Worm (Caenorhabditis elegans): ENCODE data around the gene grl-12.

The grl-12 gene

DNA sequence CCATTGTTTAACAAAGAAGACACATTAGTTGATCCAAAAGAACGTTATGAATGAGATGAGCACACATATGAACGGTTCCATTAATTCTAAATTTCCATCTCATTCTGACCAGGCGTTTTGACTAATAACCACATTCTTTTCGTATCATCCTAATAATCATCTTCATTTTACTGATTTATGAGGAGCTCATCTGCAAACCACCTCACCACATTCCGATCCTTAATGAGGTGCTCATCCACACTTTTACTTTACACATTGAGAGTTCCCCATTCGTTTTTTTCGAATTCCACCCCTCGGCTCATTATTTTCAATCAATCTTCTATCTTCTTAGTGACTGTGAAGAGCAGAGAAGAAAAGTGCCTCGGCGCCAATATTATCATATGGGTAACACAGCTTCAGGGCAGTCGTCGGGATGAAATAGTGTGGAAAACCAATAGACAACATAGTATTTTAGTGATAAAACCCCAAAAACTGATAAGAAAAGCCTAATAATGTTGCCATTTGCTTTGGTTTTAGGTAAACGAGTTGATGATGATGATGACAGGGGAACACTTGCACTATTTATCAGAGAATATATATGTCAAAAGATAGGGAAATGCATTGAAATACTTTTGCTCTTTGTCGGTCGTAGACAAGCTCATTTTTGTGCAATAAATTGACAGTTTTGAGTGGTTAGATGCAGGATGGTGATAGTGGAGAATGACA lies 14.4 kb upstream of the grl-12 start:
- TF ChIP-seq F13H6.1 (tag; optimal IDR thresholded peaks at IDR 0.05) = peak; percentile 70
- no peak for TF ChIP-seq sem-4 (tag; optimal IDR thresholded peaks at IDR 0.05)
- no peak for TF ChIP-seq egl-27 (tag; optimal IDR thresholded peaks at IDR 0.05)
- no peak for TF ChIP-seq C34F6.9 (tag; optimal IDR thresholded peaks at IDR 0.05)
- TF ChIP-seq lin-11 (tag; optimal IDR thresholded peaks at IDR 0.05) = no peak
- peak; percentile 98 for TF ChIP-seq fos-1 (tag; optimal IDR thresholded peaks at IDR 0.05)
- TF ChIP-seq sma-9 (GFP tag; optimal IDR thresholded peaks at IDR 0.05) = peak; percentile 87
- TF ChIP-seq sma-9 (tag; optimal IDR thresholded peaks at IDR 0.05) = no peak
- no peak for TF ChIP-seq nhr-11 (tag; optimal IDR thresholded peaks at IDR 0.05)
- TF ChIP-seq crh-2 (tag; optimal IDR thresholded peaks at IDR 0.05) = peak; percentile 59
- no peak for TF ChIP-seq aly-2 (tag; optimal IDR thresholded peaks at IDR 0.05)
- no peak for TF ChIP-seq R02D3.7 (tag; optimal IDR thresholded peaks at IDR 0.05)
- no peak for TF ChIP-seq blmp-1 (tag; optimal IDR thresholded peaks at IDR 0.05; ENCODE audit: insufficient read depth)
- peak; percentile 33 for TF ChIP-seq sma-3 (GFP tag; optimal IDR thresholded peaks at IDR 0.05)
- no peak for TF ChIP-seq zag-1 (tag; optimal IDR thresholded peaks at IDR 0.05)
- peak; percentile 93 for TF ChIP-seq skn-1 (tag; optimal IDR thresholded peaks at IDR 0.05)
- TF ChIP-seq lsy-2 (tag; optimal IDR thresholded peaks at IDR 0.05) = peak in 1 of 2 experiments; percentile 1
- TF ChIP-seq gmeb-1 (tag; optimal IDR thresholded peaks at IDR 0.05) = peak; percentile 12

- TF ChIP-seq zag-1 (tag; optimal IDR thresholded peaks at IDR 0.05) (no peak), egl-27 (tag; optimal IDR thresholded peaks at IDR 0.05) (no peak), ztf-1 (GFP tag; conservative IDR thresholded peaks at IDR 0.05) (no peak), nhr-25 (tag; optimal IDR thresholded peaks at IDR 0.05) (peak; percentile 36), nhr-237 (tag; optimal IDR thresholded peaks at IDR 0.05) (no peak), R02D3.7 (tag; optimal IDR thresholded peaks at IDR 0.05) (no peak)
These were observed 13.6 kb upstream of the grl-12 start for ce11 chrV:8650365-8650764.

DNA sequence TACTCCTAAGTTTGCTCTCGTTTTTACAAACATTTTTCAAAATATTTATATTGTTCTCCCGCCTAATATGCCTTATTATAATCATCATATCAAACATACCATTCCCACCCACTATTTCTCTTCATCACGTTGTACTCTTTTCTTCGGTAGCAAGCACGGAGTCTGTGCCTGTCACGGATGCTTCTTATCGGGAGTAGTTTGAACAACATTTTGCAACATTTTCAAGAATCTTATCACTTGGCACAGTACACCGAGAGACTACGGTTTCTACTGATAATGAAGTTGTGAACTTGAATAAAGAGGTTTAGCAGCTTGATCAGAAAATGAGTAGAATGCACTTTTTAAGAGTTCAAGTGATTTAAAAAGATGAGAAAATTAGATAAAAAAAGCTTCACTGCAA lies 11.4 kb upstream of the grl-12 start:
- TF ChIP-seq lin-39 (tag; optimal IDR thresholded peaks at IDR 0.05) (no peak), fos-1 (tag; optimal IDR thresholded peaks at IDR 0.05) (peak; percentile 98), F13H6.1 (tag; optimal IDR thresholded peaks at IDR 0.05) (peak; percentile 61), egl-27 (tag; optimal IDR thresholded peaks at IDR 0.05) (no peak), sma-3 (GFP tag; optimal IDR thresholded peaks at IDR 0.05) (peak; percentile 19), crh-2 (tag; optimal IDR thresholded peaks at IDR 0.05) (peak; percentile 61), sma-9 (GFP tag; optimal IDR thresholded peaks at IDR 0.05) (peak; percentile 70), sma-9 (tag; optimal IDR thresholded peaks at IDR 0.05) (no peak)

- TF ChIP-seq fos-1 (tag; optimal IDR thresholded peaks at IDR 0.05) (peak; percentile 38), nhr-6 (tag; optimal IDR thresholded peaks at IDR 0.05) (no peak)
These were observed 6.3 kb upstream of the grl-12 start, which contains the start of gene asp-13 for ce11 chrV:8643093-8643492. Gene asp-13 (minus strand): TSS chrV:8643193.

DNA sequence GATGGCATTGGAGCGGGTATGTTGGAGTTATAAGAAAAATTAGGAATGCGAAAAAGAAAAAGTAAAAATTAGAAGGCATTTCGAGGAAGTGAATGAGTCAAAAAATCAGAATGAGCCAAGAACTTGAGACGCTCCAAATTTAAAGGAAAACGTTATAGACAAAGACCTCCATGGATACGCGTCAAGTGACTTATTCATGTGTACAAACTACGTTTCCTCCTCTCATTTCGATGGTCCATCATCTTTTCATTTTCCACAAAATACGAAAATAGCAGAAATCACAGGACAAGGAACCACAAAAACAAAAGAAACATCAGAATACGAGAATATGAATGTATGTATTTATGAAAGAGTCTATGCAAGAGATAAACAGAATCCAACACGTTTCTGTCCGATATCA lies 4.5 kb upstream of the grl-12 start, which contains the start of gene F28A12.3:
Gene F28A12.3, minus strand, starts transcription at position 101 of the 400 bp plus-strand sequence.
- no peak for TF ChIP-seq ceh-16 (tag; optimal IDR thresholded peaks at IDR 0.05)
- TF ChIP-seq lin-13 (GFP tag; optimal IDR thresholded peaks at IDR 0.05) = no peak
- TF ChIP-seq Y55F3AM.14 (GFP tag; optimal IDR thresholded peaks at IDR 0.05) = no peak
- TF ChIP-seq peb-1 (tag; optimal IDR thresholded peaks at IDR 0.05) = no peak
- TF ChIP-seq fos-1 (tag; optimal IDR thresholded peaks at IDR 0.05) = no peak
- no peak for TF ChIP-seq snpc-4 (tag; optimal IDR thresholded peaks at IDR 0.05)
- TF ChIP-seq C34F6.9 (tag; optimal IDR thresholded peaks at IDR 0.05) = no peak
- TF ChIP-seq unc-62 (GFP tag; optimal IDR thresholded peaks at IDR 0.05) = no peak
- no peak for TF ChIP-seq unc-39 (tag; optimal IDR thresholded peaks at IDR 0.05)
- no peak for TF ChIP-seq nhr-21 (tag; optimal IDR thresholded peaks at IDR 0.05)

- TF ChIP-seq lin-11 (tag; optimal IDR thresholded peaks at IDR 0.05) (no peak), C34F6.9 (tag; optimal IDR thresholded peaks at IDR 0.05) (no peak), nhr-77 (tag; optimal IDR thresholded peaks at IDR 0.05) (no peak), nhr-10 (tag; optimal IDR thresholded peaks at IDR 0.05) (no peak), mab-5 (tag; optimal IDR thresholded peaks at IDR 0.05) (no peak), ceh-82 (tag; optimal IDR thresholded peaks at IDR 0.05) (no peak), lin-13 (GFP tag; optimal IDR thresholded peaks at IDR 0.05) (no peak), egl-27 (tag; optimal IDR thresholded peaks at IDR 0.05) (no peak), unc-39 (tag; optimal IDR thresholded peaks at IDR 0.05) (no peak), R02D3.7 (tag; optimal IDR thresholded peaks at IDR 0.05) (no peak), nhr-6 (tag; optimal IDR thresholded peaks at IDR 0.05) (no peak), mbf-1 (tag; optimal IDR thresholded peaks at IDR 0.05) (no peak), nhr-129 (tag; optimal IDR thresholded peaks at IDR 0.05) (no peak), nhr-25 (tag; optimal IDR thresholded peaks at IDR 0.05) (no peak), sma-9 (GFP tag; optimal IDR thresholded peaks at IDR 0.05) (no peak), sma-9 (tag; optimal IDR thresholded peaks at IDR 0.05) (no peak)
These were observed 962 bp upstream of the grl-12 start, which contains the start of the genes F28A12.10 and acd-4 for ce11 chrV:8637666-8638271. Gene F28A12.10 (minus strand): TSS chrV:8637766. Gene acd-4 (plus strand): TSS chrV:8638221.

Measured in whole organism, L2 larva.